Worm (Caenorhabditis elegans) whole organism, L3 larva: ENCODE measurements around the gene T28C12.6.

Experiments
- R02D3.7 ChIP-seq: fragments of 150-350 bp; optimal IDR thresholded peaks from 2 replicates; lab custom pipeline; 2014; ENCODE audit warnings: missing biosample characterization, missing genetic modification characterization
- ama-1 ChIP-seq: fragments of 150-350 bp; optimal IDR thresholded peaks from 2 replicates; lab custom pipeline; 2018
- unc-62 ChIP-seq: fragments of 150-350 bp; sonication (generic microtip); optimal IDR thresholded peaks from 4 replicates; lab custom pipeline; 2014; ENCODE audit warnings: missing biosample characterization, missing genetic modification reagents, missing genetic modification characterization
- ztf-11 ChIP-seq: fragments of 150-350 bp; optimal IDR thresholded peaks from 2 replicates; lab custom pipeline; 2014; ENCODE audit warnings: missing biosample characterization, missing genetic modification characterization
- ztf-4 ChIP-seq: fragments of 150-350 bp; optimal IDR thresholded peaks from 2 replicates; lab custom pipeline; 2014; ENCODE audit warnings: missing biosample characterization, missing genetic modification characterization

- no peak for TF ChIP-seq ama-1 (lab: Kevin White, UChicago)
- no peak for TF ChIP-seq unc-62 (GFP tag; lab: Kevin White, UChicago)
- no peak for TF ChIP-seq ztf-4 (tag; lab: Kevin White, UChicago)
- no peak for TF ChIP-seq ztf-11 (tag; lab: Kevin White, UChicago)
- TF ChIP-seq R02D3.7 (tag; lab: Kevin White, UChicago): no peak
Observed at ce11 chrV:6301046-6301445, 34.9 kb downstream of the T28C12.6 start.
